Worm (Caenorhabditis elegans) whole organism, L4 larva: ENCODE measurements around the gene pqn-53.

ENCODE experiments used
- F26F4.8 ChIP-seq: fragments of 200-800 bp; sonication (Bioruptor generic); conservative IDR thresholded peaks from 2 replicates; pipeline ENCODE4 v1.3.6; 2022; ENCODE audit warnings: missing genetic modification characterization, missing compliant biosample characterization
- F44E2.7 ChIP-seq: fragments of 200-800 bp; sonication (Bioruptor generic); IDR thresholded peaks from 2 replicates; pipeline ENCODE4 v2.1.2; 2022; ENCODE audit warnings: missing genetic modification characterization, missing compliant biosample characterization
- R02D3.7 ChIP-seq: fragments of 150-350 bp; sonication (generic microtip); optimal IDR thresholded peaks from 3 replicates; lab custom pipeline; 2014; ENCODE audit warnings: missing biosample characterization, missing genetic modification characterization
- T20F7.1 ChIP-seq: fragments of 200-800 bp; sonication (Bioruptor generic); optimal IDR thresholded peaks from 2 replicates; lab custom pipeline; 2018; ENCODE audit warnings: mild to moderate bottlenecking, missing genetic modification characterization, missing compliant biosample characterization
- T26A8.4 ChIP-seq: fragments of 200-800 bp; sonication (Bioruptor generic); IDR thresholded peaks from 2 replicates; pipeline ENCODE4 v1.3.6; 2022; ENCODE audit warnings: missing genetic modification characterization, missing compliant biosample characterization
- Y105C5A.15 ChIP-seq: fragments of 200-800 bp; sonication (Bioruptor generic); IDR thresholded peaks from 2 replicates; pipeline ENCODE4 v1.3.6; 2022; ENCODE audit warnings: missing genetic modification characterization, missing compliant biosample characterization
- Y5F2A.4 ChIP-seq: fragments of 200-800 bp; sonication (Bioruptor generic); optimal IDR thresholded peaks from 2 replicates; lab custom pipeline; 2018; ENCODE audit warnings: mild to moderate bottlenecking, missing genetic modification characterization, missing compliant biosample characterization
- aha-1 ChIP-seq: fragments of 150-350 bp; peaks from one replicate; lab custom pipeline; 2014; ENCODE audit warnings: missing biosample characterization, missing genetic modification characterization
- ama-1 ChIP-seq: fragments of 150-350 bp; optimal IDR thresholded peaks from 2 replicates; lab custom pipeline; 2014; ENCODE audit warnings: inconsistent platforms, mixed read lengths
- ceh-20 ChIP-seq: fragments of 200-800 bp; sonication (Bioruptor generic); IDR thresholded peaks from 2 replicates; pipeline ENCODE4 v1.3.6; 2022; ENCODE audit warnings: missing genetic modification reagents, missing genetic modification characterization, missing compliant biosample characterization
- ceh-28 ChIP-seq: fragments of 150-350 bp; optimal IDR thresholded peaks from 2 replicates; lab custom pipeline; 2014; ENCODE audit warnings: missing biosample characterization, missing genetic modification reagents, missing genetic modification characterization
- ceh-32 ChIP-seq: sonication (generic microtip); optimal IDR thresholded peaks from 2 replicates; lab custom pipeline; 2016; ENCODE audit warnings: mild to moderate bottlenecking, missing genetic modification characterization, missing compliant biosample characterization; ENCODE audit not compliant: poor library complexity
- ceh-62 ChIP-seq: sonication (generic microtip); optimal IDR thresholded peaks from 2 replicates; lab custom pipeline; 2017; ENCODE audit warnings: missing biosample characterization, missing genetic modification characterization
- ceh-82 ChIP-seq: sonication (generic microtip); optimal IDR thresholded peaks from 2 replicates; lab custom pipeline; 2017; ENCODE audit warnings: missing biosample characterization, missing genetic modification characterization
- ces-1 ChIP-seq: fragments of 150-350 bp; sonication (generic microtip); optimal IDR thresholded peaks from 4 replicates; lab custom pipeline; 2014; ENCODE audit warnings: missing biosample characterization, missing genetic modification reagents, missing genetic modification characterization
- cey-2 ChIP-seq: sonication (generic microtip); optimal IDR thresholded peaks from 3 replicates; lab custom pipeline; 2017; ENCODE audit warnings: missing genetic modification characterization, mild to moderate bottlenecking, missing compliant biosample characterization, antibody characterized with exemption, borderline replicate concordance; ENCODE audit not compliant: insufficient read depth
- ctbp-1 ChIP-seq: fragments of 200-800 bp; sonication (Bioruptor generic); IDR thresholded peaks from 2 replicates; pipeline ENCODE4 v1.3.6; 2022; ENCODE audit warnings: missing genetic modification reagents, missing genetic modification characterization, missing compliant biosample characterization
- daf-12 ChIP-seq: fragments of 150-350 bp; optimal IDR thresholded peaks from 2 replicates; lab custom pipeline; 2014; ENCODE audit warnings: missing biosample characterization, missing genetic modification reagents, missing genetic modification characterization
- daf-19 ChIP-seq: fragments of 200-800 bp; sonication (Bioruptor generic); conservative IDR thresholded peaks from 2 replicates; pipeline ENCODE4 v1.3.6; 2022; ENCODE audit warnings: missing genetic modification characterization, missing compliant biosample characterization
- dpl-1 ChIP-seq: fragments of 150-350 bp; optimal IDR thresholded peaks from 2 replicates; lab custom pipeline; 2014; ENCODE audit warnings: missing biosample characterization, missing genetic modification reagents, missing genetic modification characterization
- dve-1 ChIP-seq: sonication (generic microtip); optimal IDR thresholded peaks from 2 replicates; lab custom pipeline; 2017; ENCODE audit warnings: antibody characterized with exemption, mild to moderate bottlenecking, missing genetic modification characterization, missing compliant biosample characterization; ENCODE audit not compliant: insufficient read depth
- egl-27 ChIP-seq: sonication (generic microtip); optimal IDR thresholded peaks from 3 replicates; lab custom pipeline; 2017; ENCODE audit warnings: missing biosample characterization, missing genetic modification reagents, missing genetic modification characterization
- hif-1 ChIP-seq, 2 experiments: sonication (generic microtip); optimal IDR thresholded peaks; 2 replicates each; lab custom pipeline; 2016 to 2017; ENCODE audit warnings: missing compliant biosample characterization in 2 of 2, missing genetic modification characterization in 2 of 2, missing genetic modification reagents in 2 of 2, missing genotype in 2 of 2, mild to moderate bottlenecking in 1 of 2
- hmg-1.1 ChIP-seq: fragments of 200-800 bp; sonication (Bioruptor generic); IDR thresholded peaks from 2 replicates; pipeline ENCODE4 v1.3.6; 2022; ENCODE audit warnings: missing genetic modification reagents, missing genetic modification characterization, missing compliant biosample characterization
- lim-7 ChIP-seq: fragments of 200-800 bp; sonication (Bioruptor generic); IDR thresholded peaks from 2 replicates; pipeline ENCODE4 v1.3.6; 2022; ENCODE audit warnings: missing genetic modification characterization, missing compliant biosample characterization
- lin-1 ChIP-seq: fragments of 200-800 bp; sonication (Bioruptor generic); IDR thresholded peaks from 2 replicates; pipeline ENCODE4 v1.3.6; 2022; ENCODE audit warnings: missing genetic modification reagents, missing genetic modification characterization, missing compliant biosample characterization
- lin-13 ChIP-seq: fragments of 150-350 bp; optimal IDR thresholded peaks from 2 replicates; lab custom pipeline; 2014; ENCODE audit warnings: missing biosample characterization, missing genetic modification reagents, missing genetic modification characterization
- lin-38 ChIP-seq: fragments of 200-800 bp; sonication (Bioruptor generic); IDR thresholded peaks from 2 replicates; pipeline ENCODE4 v1.3.6; 2022; ENCODE audit warnings: missing genetic modification reagents, missing genetic modification characterization, missing compliant biosample characterization
- lin-39 ChIP-seq: fragments of 150-350 bp; optimal IDR thresholded peaks from 2 replicates; lab custom pipeline; 2014; ENCODE audit warnings: missing biosample characterization, missing genetic modification reagents, missing genetic modification characterization
- lsy-2 ChIP-seq, 2 experiments: fragments of 150-350 bp in 1 of 2; sonication (generic microtip) in 1 of 2; optimal IDR thresholded peaks; 2 replicates each; lab custom pipeline; 2014 to 2017; ENCODE audit warnings: missing biosample characterization in 2 of 2, missing genetic modification characterization in 2 of 2
- madf-5 ChIP-seq, 2 experiments: fragments of 200-800 bp; sonication (Bioruptor generic); IDR thresholded peaks; 2 replicates each; pipeline ENCODE4 v1.3.6; 2022; ENCODE audit warnings: missing compliant biosample characterization in 2 of 2, missing genetic modification characterization in 2 of 2
- mdl-1 ChIP-seq, 2 experiments: fragments of 150-350 bp in 1 of 2; sonication (generic microtip) in 1 of 2; optimal IDR thresholded peaks; 2 replicates each; lab custom pipeline; 2014 to 2017; ENCODE audit warnings: missing biosample characterization in 2 of 2, missing genetic modification characterization in 2 of 2
- mep-1 ChIP-seq: fragments of 150-350 bp; sonication (generic microtip); optimal IDR thresholded peaks from 3 replicates; lab custom pipeline; 2014; ENCODE audit warnings: missing biosample characterization, missing genetic modification characterization
- mxl-2 ChIP-seq: fragments of 200-800 bp; sonication (Bioruptor generic); conservative IDR thresholded peaks from 2 replicates; pipeline ENCODE4 v1.3.6; 2022; ENCODE audit warnings: missing genetic modification reagents, missing genetic modification characterization, missing compliant biosample characterization
- mxl-3 ChIP-seq: fragments of 200-800 bp; sonication (Bioruptor generic); optimal IDR thresholded peaks from 2 replicates; lab custom pipeline; 2018; ENCODE audit warnings: mild to moderate bottlenecking, missing genetic modification characterization, missing compliant biosample characterization
- nhr-10 ChIP-seq: fragments of 150-350 bp; optimal IDR thresholded peaks from 2 replicates; lab custom pipeline; 2014; ENCODE audit warnings: missing biosample characterization, missing genetic modification characterization
- nhr-11 ChIP-seq: fragments of 150-350 bp; optimal IDR thresholded peaks from 2 replicates; lab custom pipeline; 2014; ENCODE audit warnings: missing biosample characterization, missing genetic modification characterization
- nhr-111 ChIP-seq: fragments of 200-800 bp; sonication (Bioruptor generic); optimal IDR thresholded peaks from 2 replicates; lab custom pipeline; 2018; ENCODE audit warnings: mild to moderate bottlenecking, missing genetic modification characterization, missing compliant biosample characterization
- nhr-6 ChIP-seq: fragments of 150-350 bp; optimal IDR thresholded peaks from 2 replicates; lab custom pipeline; 2014; ENCODE audit warnings: missing biosample characterization, missing genetic modification characterization
- rbr-2 ChIP-seq: sonication (generic microtip); optimal IDR thresholded peaks from 2 replicates; lab custom pipeline; 2016; ENCODE audit warnings: missing genotype, missing genetic modification characterization, missing compliant biosample characterization
- sdz-12 ChIP-seq: fragments of 200-800 bp; sonication (Bioruptor generic); optimal IDR thresholded peaks from 2 replicates; lab custom pipeline; 2018; ENCODE audit warnings: mild to moderate bottlenecking, missing genetic modification characterization, missing compliant biosample characterization
- set-16 ChIP-seq: fragments of 200-800 bp; sonication (Bioruptor generic); IDR thresholded peaks from 2 replicates; pipeline ENCODE4 v1.3.6; 2022; ENCODE audit warnings: missing genetic modification reagents, missing genetic modification characterization, missing compliant biosample characterization
- skn-1 ChIP-seq: fragments of 150-350 bp; optimal IDR thresholded peaks from 2 replicates; lab custom pipeline; 2014; ENCODE audit warnings: missing biosample characterization, missing genetic modification characterization
- snpc-4 ChIP-seq: fragments of 150-350 bp; optimal IDR thresholded peaks from 2 replicates; lab custom pipeline; 2014; ENCODE audit warnings: missing biosample characterization, missing genetic modification characterization
- spr-3 ChIP-seq: fragments of 200-800 bp; sonication (Bioruptor generic); optimal IDR thresholded peaks from 2 replicates; lab custom pipeline; 2018; ENCODE audit warnings: mild to moderate bottlenecking, missing genetic modification characterization, missing compliant biosample characterization
- tra-1 ChIP-seq: fragments of 200-800 bp; sonication (Bioruptor generic); IDR thresholded peaks from 2 replicates; pipeline ENCODE4 v1.3.6; 2022; ENCODE audit warnings: missing genetic modification reagents, missing genetic modification characterization, missing compliant biosample characterization
- unc-39 ChIP-seq: sonication (generic microtip); optimal IDR thresholded peaks from 2 replicates; lab custom pipeline; 2017; ENCODE audit warnings: missing biosample characterization, missing genetic modification characterization
- zag-1 ChIP-seq: fragments of 150-350 bp; optimal IDR thresholded peaks from 2 replicates; lab custom pipeline; 2014; ENCODE audit warnings: missing biosample characterization, missing genetic modification characterization
- zfp-2 ChIP-seq: sonication (generic microtip); optimal IDR thresholded peaks from 2 replicates; lab custom pipeline; 2016; ENCODE audit warnings: mild to moderate bottlenecking, missing genetic modification characterization, missing compliant biosample characterization
- zfp-3 ChIP-seq: fragments of 200-800 bp; sonication (Bioruptor generic); conservative IDR thresholded peaks from 2 replicates; pipeline ENCODE4 v1.3.6; 2022; ENCODE audit warnings: missing genetic modification reagents, missing genetic modification characterization, missing compliant biosample characterization

The pqn-53 gene

DNA sequence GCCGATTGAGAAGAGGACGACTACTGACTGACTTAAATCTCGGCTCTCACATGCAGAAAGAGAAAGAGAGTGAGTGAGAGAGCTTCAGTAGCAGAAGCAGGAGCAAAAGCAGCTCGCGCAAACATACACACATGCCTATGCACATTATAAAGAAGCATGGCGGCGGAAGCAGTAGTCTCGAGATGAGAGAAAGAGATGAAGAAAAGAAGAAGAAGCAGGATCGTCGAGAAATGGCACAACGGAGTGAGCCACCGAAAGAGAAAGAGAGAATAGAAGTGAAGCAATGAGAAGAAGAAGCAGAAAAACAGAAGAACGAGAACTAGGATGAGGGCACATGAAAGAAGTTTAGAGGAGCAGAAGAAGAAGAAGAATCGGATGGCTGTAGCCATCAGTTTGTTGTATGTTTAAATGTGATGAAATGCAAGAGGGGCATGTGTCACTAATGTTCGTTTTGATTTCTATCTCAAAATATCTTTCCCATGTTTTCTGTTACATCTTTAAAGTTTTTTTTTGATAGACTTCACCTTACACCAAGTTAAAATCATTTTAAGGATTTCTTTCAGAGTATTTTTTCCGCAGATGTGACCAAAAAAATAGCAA lies 38.2 kb downstream of the pqn-53 start (continued):
- TF ChIP-seq dve-1 (tag; lab: Kevin White, UChicago) (peak; percentile 3), lin-1 (no peak), madf-5 (GFP tag; IDR thresholded peaks at IDR 0.05; lab: Robert Waterston, UW) (no peak), cey-2 (tag; lab: Kevin White, UChicago) (no peak), mxl-3 (GFP tag; lab: Kevin White, UChicago) (no peak), hif-1 (tag; optimal IDR thresholded peaks at IDR 0.05; lab: Kevin White, UChicago) (peak in 1 of 2 experiments; percentile 5), zag-1 (tag; lab: Kevin White, UChicago) (no peak), sdz-12 (GFP tag; lab: Kevin White, UChicago) (no peak), rbr-2 (peak; percentile 76), zfp-3 (GFP tag; lab: Robert Waterston, UW) (no peak), lin-39 (no peak), egl-27 (tag; lab: Kevin White, UChicago) (no peak), ceh-20 (GFP tag; lab: Robert Waterston, UW) (no peak), dpl-1 (GFP tag; lab: Kevin White, UChicago) (no peak), ama-1 (lab: Kevin White, UChicago) (no peak), lin-38 (GFP tag; lab: Robert Waterston, UW) (no peak), T20F7.1 (GFP tag; lab: Kevin White, UChicago) (no peak), ctbp-1 (GFP tag; lab: Robert Waterston, UW) (peak; percentile 81), ceh-62 (tag; lab: Kevin White, UChicago) (no peak), nhr-6 (peak; percentile 39), tra-1 (GFP tag; lab: Robert Waterston, UW) (no peak), zfp-2 (tag; lab: Kevin White, UChicago) (no peak), nhr-11 (peak; percentile 83), spr-3 (GFP tag; lab: Kevin White, UChicago) (no peak), ceh-28 (no peak), lsy-2 (tag; optimal IDR thresholded peaks at IDR 0.05; lab: Kevin White, UChicago) (peak; percentile 28 to 49), mdl-1 (tag; optimal IDR thresholded peaks at IDR 0.05; lab: Kevin White, UChicago) (peak in 1 of 2 experiments; percentile 90), Y5F2A.4 (GFP tag; lab: Kevin White, UChicago) (no peak), set-16 (GFP tag; lab: Robert Waterston, UW) (no peak), nhr-111 (GFP tag; lab: Kevin White, UChicago) (no peak), unc-39 (tag; lab: Kevin White, UChicago) (no peak), hmg-1.1 (GFP tag; lab: Robert Waterston, UW) (peak; percentile 68), Y105C5A.15 (GFP tag; lab: Robert Waterston, UW) (no peak), daf-12 (no peak), ceh-32 (tag; lab: Kevin White, UChicago) (no peak), snpc-4 (tag; lab: Kevin White, UChicago) (no peak), mxl-2 (GFP tag; lab: Robert Waterston, UW) (no peak), T26A8.4 (GFP tag; lab: Robert Waterston, UW) (no peak)

DNA sequence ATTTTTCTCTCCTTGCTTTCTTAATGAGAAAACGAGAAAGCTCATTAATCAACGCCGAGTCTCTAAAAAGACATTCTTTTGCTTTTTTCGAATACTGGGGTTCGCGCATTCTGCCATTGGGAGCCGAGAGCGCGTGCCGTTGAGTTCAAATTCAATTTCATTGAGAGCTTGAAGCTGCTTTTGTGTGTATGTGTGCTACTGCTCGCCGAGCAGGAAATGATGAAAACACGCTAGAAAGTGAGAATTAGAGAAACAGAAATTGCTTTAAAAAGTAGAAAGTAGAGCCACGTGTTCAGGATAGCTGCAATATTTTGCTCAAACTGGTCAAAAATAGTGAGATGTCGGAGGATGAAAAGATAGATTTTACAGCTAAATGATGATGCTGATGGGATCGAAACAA lies 39.5 kb downstream of the pqn-53 start:
- no peak for TF ChIP-seq sdz-12 (GFP tag; lab: Kevin White, UChicago)
- peak in 1 of 2 experiments; percentile 29 for TF ChIP-seq lsy-2 (tag; optimal IDR thresholded peaks at IDR 0.05; lab: Kevin White, UChicago)
- TF ChIP-seq nhr-11, result peak; percentile 2
- TF ChIP-seq lim-7 (GFP tag; lab: Robert Waterston, UW), result no peak
- peak; percentile 82 for TF ChIP-seq aha-1 (tag; lab: Kevin White, UChicago)
- TF ChIP-seq R02D3.7 (tag; lab: Kevin White, UChicago), result no peak
- no peak for TF ChIP-seq ceh-28
- peak; percentile 66; the same call in 1 of the 2 replicates for TF ChIP-seq ctbp-1 (GFP tag; lab: Robert Waterston, UW)
- TF ChIP-seq F44E2.7 (GFP tag; lab: Robert Waterston, UW), result no peak
- no peak for TF ChIP-seq lin-13 (GFP tag; lab: Kevin White, UChicago)
- TF ChIP-seq nhr-10, result no peak
- TF ChIP-seq snpc-4 (tag; lab: Kevin White, UChicago), result no peak
- TF ChIP-seq mep-1, result peak; percentile 18
- TF ChIP-seq skn-1 (tag; lab: Kevin White, UChicago), result no peak
- no peak for TF ChIP-seq ceh-62 (tag; lab: Kevin White, UChicago)
- TF ChIP-seq ces-1 (GFP tag; lab: Kevin White, UChicago), result peak; percentile 88
- no peak for TF ChIP-seq madf-5 (GFP tag; IDR thresholded peaks at IDR 0.05; lab: Robert Waterston, UW)
- TF ChIP-seq F26F4.8, result no peak
- no peak for TF ChIP-seq ceh-82 (tag; lab: Kevin White, UChicago)
- TF ChIP-seq dve-1 (tag; lab: Kevin White, UChicago), result no peak
- TF ChIP-seq daf-19 (GFP tag; lab: Robert Waterston, UW), result no peak
- TF ChIP-seq cey-2 (tag; lab: Kevin White, UChicago), result no peak
